Worm (Caenorhabditis elegans) whole organism, L2 larva: ENCODE measurements around the gene Y53F4B.43.
A peak's percentile ranks its signal among the peaks of the same experiment; 100 is the strongest.
"Not testable (repeated sequence)": the region's sequence is repeated elsewhere in the genome, so short reads cannot be mapped to it uniquely, and the experiment has no call there.

Source experiments
- C34F6.9 ChIP-seq: fragments of 150-350 bp; optimal IDR thresholded peaks from 2 replicates; lab custom pipeline; 2014; ENCODE audit warnings: missing biosample characterization, missing genetic modification characterization
- alr-1 ChIP-seq: fragments of 150-350 bp; optimal IDR thresholded peaks from 2 replicates; lab custom pipeline; 2014; ENCODE audit warnings: missing biosample characterization, missing genetic modification characterization
- aly-2 ChIP-seq: fragments of 150-350 bp; optimal IDR thresholded peaks from 2 replicates; lab custom pipeline; 2014; ENCODE audit warnings: missing biosample characterization, missing genetic modification characterization
- ama-1 ChIP-seq: fragments of 150-350 bp; optimal IDR thresholded peaks from 2 replicates; lab custom pipeline; 2018; ENCODE audit warnings: inconsistent platforms
- ceh-16 ChIP-seq: fragments of 150-350 bp; optimal IDR thresholded peaks from 2 replicates; lab custom pipeline; 2014; ENCODE audit warnings: missing biosample characterization, missing genetic modification characterization
- ceh-82 ChIP-seq: fragments of 150-350 bp; optimal IDR thresholded peaks from 2 replicates; lab custom pipeline; 2014; ENCODE audit warnings: missing biosample characterization, missing genetic modification characterization
- dmd-4 ChIP-seq: sonication (generic microtip); optimal IDR thresholded peaks from 2 replicates; lab custom pipeline; 2017; ENCODE audit warnings: missing biosample characterization, missing genetic modification characterization
- egl-27 ChIP-seq: sonication (generic microtip); optimal IDR thresholded peaks from 3 replicates; lab custom pipeline; 2017; ENCODE audit warnings: missing biosample characterization, missing genetic modification reagents, missing genetic modification characterization
- elt-1 ChIP-seq: fragments of 150-350 bp; optimal IDR thresholded peaks from 2 replicates; lab custom pipeline; 2014; ENCODE audit warnings: missing biosample characterization, missing genetic modification characterization
- elt-3 ChIP-seq: sonication (generic microtip); optimal IDR thresholded peaks from 2 replicates; lab custom pipeline; 2017; ENCODE audit warnings: missing biosample characterization, missing genetic modification characterization
- lin-11 ChIP-seq: fragments of 150-350 bp; sonication (generic microtip); optimal IDR thresholded peaks from 2 replicates; lab custom pipeline; 2014; ENCODE audit warnings: missing biosample characterization, missing genetic modification characterization, inconsistent platforms, mixed read lengths
- lin-13 ChIP-seq: fragments of 150-350 bp; optimal IDR thresholded peaks from 2 replicates; lab custom pipeline; 2014; ENCODE audit warnings: missing biosample characterization, missing genetic modification reagents, missing genetic modification characterization
- lsy-2 ChIP-seq, 2 experiments: fragments of 150-350 bp in 1 of 2; sonication (generic microtip) in 1 of 2; optimal IDR thresholded peaks; 2 replicates each; lab custom pipeline; 2014 to 2017; ENCODE audit warnings: missing biosample characterization in 2 of 2, missing genetic modification characterization in 2 of 2
- mab-5 ChIP-seq: fragments of 150-350 bp; optimal IDR thresholded peaks from 2 replicates; lab custom pipeline; 2014; ENCODE audit warnings: missing biosample characterization, missing genetic modification characterization
- mbf-1 ChIP-seq: sonication (generic microtip); optimal IDR thresholded peaks from 2 replicates; lab custom pipeline; 2017; ENCODE audit warnings: missing biosample characterization, missing genetic modification characterization
- mdl-1 ChIP-seq, 2 experiments: fragments of 150-350 bp in 1 of 2; sonication (generic microtip) in 1 of 2; optimal IDR thresholded peaks; 2 replicates each; lab custom pipeline; 2017; ENCODE audit warnings: missing biosample characterization in 2 of 2, missing genetic modification characterization in 2 of 2
- nhr-12 ChIP-seq: fragments of 150-350 bp; optimal IDR thresholded peaks from 2 replicates; lab custom pipeline; 2014; ENCODE audit warnings: missing biosample characterization, missing genetic modification characterization
- nhr-237 ChIP-seq: fragments of 150-350 bp; optimal IDR thresholded peaks from 2 replicates; lab custom pipeline; 2014; ENCODE audit warnings: missing biosample characterization, missing genetic modification characterization
- nhr-25 ChIP-seq: fragments of 150-350 bp; sonication (generic microtip); optimal IDR thresholded peaks from 3 replicates; lab custom pipeline; 2014; ENCODE audit warnings: missing biosample characterization, missing genetic modification characterization
- peb-1 ChIP-seq: fragments of 150-350 bp; optimal IDR thresholded peaks from 2 replicates; lab custom pipeline; 2014; ENCODE audit warnings: missing biosample characterization, missing genetic modification characterization
- sma-3 ChIP-seq: sonication (generic microtip); optimal IDR thresholded peaks from 2 replicates; lab custom pipeline; 2016; ENCODE audit warnings: missing genetic modification reagents, missing genetic modification characterization, missing compliant biosample characterization
- sma-9 ChIP-seq, 2 experiments: fragments of 150-350 bp in 1 of 2; sonication (generic microtip) in 1 of 2; optimal IDR thresholded peaks; 2 replicates each; lab custom pipeline; 2014 to 2016; ENCODE audit warnings: missing genetic modification characterization in 2 of 2, mild to moderate bottlenecking in 1 of 2, missing biosample characterization in 1 of 2, missing compliant biosample characterization in 1 of 2, missing genetic modification reagents in 1 of 2, moderate library complexity in 1 of 2
- snpc-4 ChIP-seq: fragments of 150-350 bp; optimal IDR thresholded peaks from 2 replicates; lab custom pipeline; 2014; ENCODE audit warnings: missing biosample characterization, missing genetic modification characterization
- unc-55 ChIP-seq: fragments of 150-350 bp; sonication (generic microtip); optimal IDR thresholded peaks from 3 replicates; lab custom pipeline; 2014; ENCODE audit warnings: missing biosample characterization, missing genetic modification reagents, missing genetic modification characterization
- unc-62 ChIP-seq: fragments of 150-350 bp; optimal IDR thresholded peaks from 2 replicates; lab custom pipeline; 2014; ENCODE audit warnings: missing biosample characterization, missing genetic modification reagents, missing genetic modification characterization
- zag-1 ChIP-seq: fragments of 150-350 bp; optimal IDR thresholded peaks from 2 replicates; lab custom pipeline; 2014; ENCODE audit warnings: missing biosample characterization, missing genetic modification characterization
- ztf-1 ChIP-seq: fragments of 200-800 bp; sonication (Bioruptor generic); conservative IDR thresholded peaks from 2 replicates; pipeline ENCODE4 v1.3.6; 2022; ENCODE audit warnings: missing genetic modification characterization, missing compliant biosample characterization
- ztf-4 ChIP-seq: fragments of 150-350 bp; optimal IDR thresholded peaks from 2 replicates; lab custom pipeline; 2014; ENCODE audit warnings: missing biosample characterization, missing genetic modification characterization

Y53F4B.43 gene

DNA sequence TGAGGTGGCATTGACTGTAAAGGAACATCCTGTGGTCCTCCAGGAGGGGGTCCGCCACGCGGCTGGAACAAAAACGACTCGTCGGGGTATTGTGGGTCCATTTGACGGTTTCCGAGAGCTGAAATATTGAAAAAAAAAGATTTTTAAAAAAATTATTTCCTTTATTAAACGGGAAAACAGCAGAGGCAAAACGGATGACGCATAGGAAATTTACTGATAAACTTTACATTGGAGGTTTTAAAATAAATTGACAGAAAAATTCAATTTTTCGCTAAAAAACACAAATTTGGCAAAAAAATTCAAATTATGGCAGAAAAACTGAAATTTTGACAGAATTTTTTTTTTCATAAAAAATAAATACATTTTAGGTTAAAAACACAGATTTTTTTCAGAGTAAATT, 4.4 kb upstream of the Y53F4B.43 start, which contains the start of gene Y53F4B.5:
TSS of gene Y53F4B.5 (minus strand) at position 101 of the 400 bp plus-strand sequence.
- TF ChIP-seq elt-1 (tag; lab: Kevin White, UChicago) (no peak), aly-2 (no peak), lin-11 (tag; lab: Kevin White, UChicago) (no peak), ceh-82 (tag; lab: Kevin White, UChicago) (no peak), zag-1 (tag; lab: Kevin White, UChicago) (no peak)

DNA sequence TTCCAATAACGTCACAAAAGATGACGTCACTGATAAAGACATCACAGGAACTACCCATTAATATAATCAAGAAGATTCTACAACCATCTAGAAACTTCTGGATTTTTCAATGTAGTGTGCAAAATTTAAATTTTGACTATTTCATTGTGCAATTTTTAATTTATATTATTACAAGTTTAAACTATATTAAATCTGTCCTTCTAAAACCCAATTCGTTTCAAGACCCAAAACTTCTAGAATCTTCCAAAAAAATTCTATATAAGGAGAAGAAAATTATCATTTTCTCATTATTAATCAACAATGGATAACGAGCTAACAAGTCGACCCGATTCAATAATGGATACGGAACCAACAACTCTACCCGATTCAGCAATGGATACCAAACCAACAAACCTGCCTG, 4.3 kb downstream of the Y53F4B.43 start, which contains the start of gene Y53F4B.7:
TSS of gene Y53F4B.7 (plus strand) at position 301 of the 400 bp plus-strand sequence.
- not testable (repeated sequence) for TF ChIP-seq mbf-1; egl-27 (tag; lab: Kevin White, UChicago); elt-3 (tag; lab: Kevin White, UChicago)

DNA sequence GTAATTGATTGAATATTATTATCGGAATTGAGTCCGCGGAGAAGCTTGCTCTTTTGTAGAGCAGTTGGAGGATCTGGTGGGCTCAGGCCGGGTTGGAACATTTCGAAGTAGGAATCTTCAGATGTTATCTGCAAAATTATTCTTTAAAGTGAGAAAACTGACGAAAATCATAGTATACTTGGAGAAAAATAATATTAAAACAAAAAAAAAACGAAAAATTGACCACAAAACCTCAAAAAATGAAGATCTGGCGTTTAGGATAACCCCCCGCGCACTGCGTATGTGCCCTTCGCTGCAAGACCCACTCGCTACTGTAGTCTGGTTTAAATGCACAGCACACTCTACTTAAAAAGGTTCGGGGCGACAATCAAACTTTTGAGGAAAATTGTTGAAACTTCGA, 15.1 kb downstream of the Y53F4B.43 start, which contains the start of gene Y53F4B.10:
TSS of gene Y53F4B.10 (minus strand) at position 101 of the 400 bp plus-strand sequence.
- TF ChIP-seq ztf-4 = no peak
- no peak for TF ChIP-seq lin-13 (GFP tag; lab: Kevin White, UChicago)

DNA sequence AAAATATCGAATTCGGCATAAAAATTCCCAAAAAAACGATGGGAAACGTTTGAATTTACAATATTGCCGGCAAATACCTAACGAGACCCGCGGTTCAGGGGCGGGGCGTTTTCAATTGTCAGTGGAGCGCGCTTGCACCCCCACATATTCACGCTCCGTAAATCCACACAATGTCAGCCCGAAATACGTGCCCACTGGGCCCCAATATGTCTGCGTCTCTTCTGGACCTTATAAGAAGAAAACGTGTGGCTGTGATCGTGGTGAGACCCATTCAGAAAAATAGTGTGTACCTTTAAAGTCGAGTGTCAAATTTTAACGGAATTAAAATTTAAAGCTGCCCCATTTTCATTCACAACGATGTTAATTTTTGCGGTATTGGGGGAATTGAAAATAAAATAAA, 16.3 kb downstream of the Y53F4B.43 start:
- TF ChIP-seq ama-1 (lab: Kevin White, UChicago) (no peak), unc-55 (peak; percentile 56), lsy-2 (tag; optimal IDR thresholded peaks at IDR 0.05; lab: Kevin White, UChicago) (no peak), nhr-25 (tag; lab: Kevin White, UChicago) (no peak)
- TF ChIP-seq, all 48 proteins: peak for 1

DNA sequence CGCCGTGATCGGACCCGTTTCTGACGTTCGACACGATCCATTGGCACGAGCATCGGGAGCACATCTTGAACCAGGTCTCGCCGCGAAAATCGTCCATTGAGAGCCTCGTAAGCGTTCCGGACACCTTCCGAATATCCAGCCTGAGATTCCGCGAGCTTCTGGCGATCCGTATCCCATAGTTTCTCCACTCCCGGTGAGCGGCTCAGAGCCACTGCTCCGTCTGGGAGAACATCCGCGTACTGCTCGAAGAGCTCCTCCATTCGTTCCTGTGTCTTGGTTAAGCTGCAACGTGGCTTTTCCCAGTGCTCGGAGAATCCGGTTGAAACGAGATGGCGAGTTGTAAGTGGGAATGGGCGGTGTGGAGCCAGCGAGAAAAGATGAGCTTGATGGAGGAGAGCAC, 16.8 kb downstream of the Y53F4B.43 start:
- TF ChIP-seq snpc-4 (no peak), lin-13 (GFP tag; lab: Kevin White, UChicago) (no peak), mab-5 (tag; lab: Kevin White, UChicago) (no peak), mdl-1 (tag; optimal IDR thresholded peaks at IDR 0.05; lab: Kevin White, UChicago) (no peak), alr-1 (tag; lab: Kevin White, UChicago) (no peak)

DNA sequence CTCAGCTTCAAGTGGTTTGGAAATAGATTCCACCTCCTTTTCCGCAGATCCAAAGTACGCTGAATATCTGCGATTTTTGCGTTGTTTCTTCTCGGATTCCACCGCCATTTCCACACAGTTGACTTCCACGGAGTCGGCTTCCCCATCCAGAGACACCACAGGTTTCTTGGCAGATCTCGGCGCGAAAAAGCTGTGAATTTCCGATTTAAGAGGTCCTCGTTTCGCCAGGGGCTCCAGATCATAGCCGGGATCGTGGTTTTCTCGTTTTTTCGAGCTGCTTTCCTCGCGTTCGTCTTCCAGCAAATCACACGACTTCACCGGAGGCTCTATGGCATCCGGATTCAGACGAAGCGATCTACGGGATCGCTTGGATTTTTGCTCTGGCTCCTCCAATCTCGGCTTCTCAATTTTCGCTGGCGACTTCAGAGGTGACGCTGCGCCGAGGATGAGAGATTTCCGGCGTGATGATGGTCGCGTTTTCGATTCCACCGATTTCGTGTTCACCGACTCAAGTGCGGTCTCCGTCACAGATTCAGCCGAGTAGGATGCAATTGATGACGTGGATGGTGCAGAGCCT, 20.3 kb downstream of the Y53F4B.43 start:
- TF ChIP-seq elt-3 (tag; lab: Kevin White, UChicago) (no peak), alr-1 (tag; lab: Kevin White, UChicago) (no peak), C34F6.9 (no peak), lsy-2 (tag; optimal IDR thresholded peaks at IDR 0.05; lab: Kevin White, UChicago) (no peak), ceh-16 (tag; lab: Kevin White, UChicago) (no peak), elt-1 (tag; lab: Kevin White, UChicago) (no peak), mdl-1 (tag; optimal IDR thresholded peaks at IDR 0.05; lab: Kevin White, UChicago) (no peak), lin-11 (tag; lab: Kevin White, UChicago) (no peak), dmd-4 (no peak), nhr-25 (tag; lab: Kevin White, UChicago) (no peak), nhr-12 (tag; lab: Kevin White, UChicago) (no peak), unc-62 (GFP tag; lab: Kevin White, UChicago) (no peak), lin-13 (GFP tag; lab: Kevin White, UChicago) (no peak), sma-3 (GFP tag; lab: Kevin White, UChicago) (no peak), nhr-237 (tag; lab: Kevin White, UChicago) (no peak), unc-55 (no peak), sma-9 (GFP tag; optimal IDR thresholded peaks at IDR 0.05; lab: Kevin White, UChicago) (no peak), sma-9 (tag; optimal IDR thresholded peaks at IDR 0.05; lab: Kevin White, UChicago) (no peak), egl-27 (tag; lab: Kevin White, UChicago) (no peak), peb-1 (tag; lab: Kevin White, UChicago) (no peak), ztf-1 (GFP tag; lab: Robert Waterston, UW) (no peak)
